Worm (Caenorhabditis elegans) whole organism, L4/young adult: ENCODE measurements around the gene erl-1.

Experiments
- dao-5 ChIP-seq: sonication (generic microtip); optimal IDR thresholded peaks from 2 replicates; lab custom pipeline; 2016; ENCODE audit warnings: missing genotype, missing genetic modification characterization, moderate library complexity, missing compliant biosample characterization
- him-1 ChIP-seq: sonication (generic microtip); optimal IDR thresholded peaks from 2 replicates; lab custom pipeline; 2016; ENCODE audit warnings: missing genotype, missing genetic modification reagents, missing genetic modification characterization, missing compliant biosample characterization

DNA sequence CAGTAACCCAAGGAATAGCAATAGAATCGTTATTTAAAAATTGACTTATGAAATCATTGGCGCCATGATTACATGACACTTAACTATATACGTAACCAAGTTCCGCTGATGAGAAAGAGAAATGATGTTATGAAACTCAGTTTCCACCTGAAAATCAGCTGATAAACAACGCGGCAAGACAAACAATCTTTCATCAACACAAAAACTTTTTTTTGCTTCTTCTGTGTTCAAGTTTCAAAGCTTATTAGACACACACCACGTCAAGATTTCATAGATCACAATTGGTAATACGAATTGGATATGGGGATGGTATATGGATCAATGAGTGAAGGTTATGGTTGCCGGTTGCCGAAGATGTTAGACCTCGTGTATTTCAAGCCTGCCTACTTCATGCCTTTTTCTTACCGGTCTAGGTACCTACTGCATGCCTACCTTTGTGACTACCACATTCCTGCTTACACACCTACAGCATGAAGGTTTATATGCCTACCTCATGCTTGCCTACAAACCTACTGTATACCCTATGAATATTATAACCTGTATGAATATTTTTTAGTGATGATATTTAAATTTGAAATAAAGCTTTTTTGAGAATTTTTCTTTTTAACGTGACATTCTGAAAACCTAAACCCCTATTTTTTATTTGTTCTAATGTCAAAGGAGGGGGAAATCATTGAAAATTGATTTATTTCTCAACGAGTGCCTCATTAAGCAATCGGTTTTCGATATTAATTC, 49.3 kb downstream of the erl-1 start, which contains the start of the genes F19B6.10 and wht-5:
- TF ChIP-seq dao-5 (tag; lab: Kevin White, UChicago) (no peak), him-1 (tag; lab: Kevin White, UChicago) (no peak)
